Fruit fly (Drosophila melanogaster) whole organism, embryonic: Measurements from ENCODE around the gene CG7182.

ENCODE experiments used
- Asciz ChIP-seq: fragments of 200-800 bp; sonication (Bioruptor generic); optimal IDR thresholded peaks from 2 replicates; lab custom pipeline; 2017; ENCODE audit warnings: missing biosample characterization, mild to moderate bottlenecking, missing genetic modification characterization, missing genetic modification reagents
- Blimp-1 ChIP-seq: fragments of 200-800 bp; sonication (Bioruptor generic); optimal IDR thresholded peaks from 3 replicates; lab custom pipeline; 2018; ENCODE audit warnings: missing biosample characterization, missing genetic modification characterization, mild to moderate bottlenecking, moderate library complexity, missing genetic modification reagents
- CG10274 ChIP-seq: fragments of 200-800 bp; sonication (Bioruptor generic); optimal IDR thresholded peaks from 3 replicates; lab custom pipeline; 2017; ENCODE audit warnings: missing biosample characterization, mild to moderate bottlenecking, missing genetic modification characterization
- CG10654 ChIP-seq: fragments of 200-800 bp; sonication (Bioruptor generic); optimal IDR thresholded peaks from 2 replicates; lab custom pipeline; 2016; ENCODE audit warnings: missing biosample characterization, missing genetic modification characterization
- CG12942 ChIP-seq: fragments of 200-800 bp; sonication (Bioruptor generic); optimal IDR thresholded peaks from 3 replicates; lab custom pipeline; 2016; ENCODE audit warnings: missing biosample characterization, missing genetic modification characterization
- CG13296 ChIP-seq: fragments of 200-800 bp; sonication (Bioruptor generic); optimal IDR thresholded peaks from 3 replicates; lab custom pipeline; 2018; ENCODE audit warnings: missing biosample characterization, mild to moderate bottlenecking, missing genetic modification characterization
- CG13775 ChIP-seq: fragments of 200-800 bp; sonication (Bioruptor generic); optimal IDR thresholded peaks from 3 replicates; lab custom pipeline; 2017; ENCODE audit warnings: missing biosample characterization, mild to moderate bottlenecking, missing genetic modification characterization
- CG14050 ChIP-seq: fragments of 200-800 bp; sonication (Bioruptor generic); IDR thresholded peaks from 3 replicates; pipeline ENCODE4 v1.3.6; 2022; ENCODE audit warnings: missing biosample characterization, missing genetic modification characterization
- CG1603 ChIP-seq: fragments of 200-800 bp; sonication (Bioruptor generic); optimal IDR thresholded peaks from 2 replicates; lab custom pipeline; 2019; ENCODE audit warnings: missing biosample characterization, mild to moderate bottlenecking, missing genetic modification characterization, moderate library complexity
- CG1647 ChIP-seq: fragments of 200-800 bp; sonication (Bioruptor generic); optimal IDR thresholded peaks from 3 replicates; lab custom pipeline; 2016; ENCODE audit warnings: missing biosample characterization, missing genetic modification characterization
- CG18262 ChIP-seq: fragments of 200-800 bp; optimal IDR thresholded peaks from 3 replicates; lab custom pipeline; 2019; ENCODE audit warnings: missing biosample characterization, mild to moderate bottlenecking, missing genetic modification characterization, moderate library complexity
- CG30020 ChIP-seq: fragments of 200-800 bp; optimal IDR thresholded peaks from 2 replicates; lab custom pipeline; 2019; ENCODE audit warnings: missing biosample characterization, mild to moderate bottlenecking, missing genetic modification characterization, moderate library complexity
- CG31224 ChIP-seq: fragments of 200-800 bp; sonication (Bioruptor generic); IDR thresholded peaks from 2 replicates; pipeline ENCODE4 v1.3.6; 2022; ENCODE audit warnings: missing biosample characterization, missing genetic modification characterization
- CG31441 ChIP-seq: fragments of 200-800 bp; sonication (Bioruptor generic); IDR thresholded peaks from 2 replicates; pipeline ENCODE4 v1.3.6; 2022; ENCODE audit warnings: missing biosample characterization, missing genetic modification characterization
- CG33213 ChIP-seq: fragments of 200-800 bp; sonication (Bioruptor generic); optimal IDR thresholded peaks from 3 replicates; lab custom pipeline; 2016; ENCODE audit warnings: missing biosample characterization, missing genetic modification characterization
- CG33557 ChIP-seq: fragments of 200-800 bp; sonication (Bioruptor generic); optimal IDR thresholded peaks from 2 replicates; lab custom pipeline; 2019; ENCODE audit warnings: missing biosample characterization, mild to moderate bottlenecking, missing genetic modification characterization, moderate library complexity
- CG4360 ChIP-seq: fragments of 200-800 bp; sonication (Bioruptor generic); IDR thresholded peaks from 2 replicates; pipeline ENCODE4 v1.3.6; 2022; ENCODE audit warnings: missing biosample characterization, missing genetic modification characterization
- CG6272 ChIP-seq: fragments of 200-800 bp; sonication (Bioruptor generic); IDR thresholded peaks from 2 replicates; pipeline ENCODE4 v1.3.6; 2022; ENCODE audit warnings: missing biosample characterization, missing genetic modification characterization
- CG7357 ChIP-seq: fragments of 200-800 bp; sonication (Bioruptor generic); IDR thresholded peaks from 3 replicates; pipeline ENCODE4 v1.3.6; 2022; ENCODE audit warnings: missing biosample characterization, missing genetic modification characterization
- CG8478 ChIP-seq: fragments of >200 bp; optimal IDR thresholded peaks from 2 replicates; lab custom pipeline; 2018
- Dll ChIP-seq: fragments of 200-800 bp; sonication (Bioruptor generic); IDR thresholded peaks from 4 replicates; pipeline ENCODE4 v1.3.6; 2022; ENCODE audit warnings: missing biosample characterization, missing genetic modification characterization; ENCODE audit not compliant: partially characterized antibody
- Eip74EF ChIP-seq, 2 experiments: fragments of 200-800 bp in 1 of 2; fragments of >200 bp in 1 of 2; sonication (Bioruptor generic) in 1 of 2; optimal IDR thresholded peaks; 2 replicates each; lab custom pipeline; 2017 to 2019; ENCODE audit warnings: missing biosample characterization in 2 of 2, missing genetic modification characterization in 2 of 2, mild to moderate bottlenecking in 1 of 2, moderate library complexity in 1 of 2
- Gug ChIP-seq: fragments of 200-800 bp; sonication (Bioruptor generic); IDR thresholded peaks from 4 replicates; pipeline ENCODE4 v1.3.6; 2022; ENCODE audit warnings: missing biosample characterization, missing genetic modification characterization
- Hand ChIP-seq: fragments of 200-800 bp; sonication (Bioruptor generic); optimal IDR thresholded peaks from 2 replicates; lab custom pipeline; 2017; ENCODE audit warnings: mild to moderate bottlenecking, missing biosample characterization, missing genetic modification reagents, missing genetic modification characterization
- Hmx ChIP-seq: fragments of 200-800 bp; sonication (Bioruptor generic); optimal IDR thresholded peaks from 2 replicates; lab custom pipeline; 2016; ENCODE audit warnings: missing biosample characterization, missing genetic modification characterization
- Kr ChIP-seq: fragments of 200-800 bp; sonication (Bioruptor generic); optimal IDR thresholded peaks from 2 replicates; lab custom pipeline; 2017; ENCODE audit warnings: missing biosample characterization, mild to moderate bottlenecking, missing genetic modification characterization
- Lhr ChIP-seq: fragments of 200-800 bp; sonication (Bioruptor generic); optimal IDR thresholded peaks from 3 replicates; lab custom pipeline; 2017; ENCODE audit warnings: mild to moderate bottlenecking, missing biosample characterization, missing genetic modification reagents, missing genetic modification characterization
- Mes4 ChIP-seq: fragments of 200-800 bp; sonication (Bioruptor generic); optimal IDR thresholded peaks from 2 replicates; lab custom pipeline; 2016; ENCODE audit warnings: missing biosample characterization, missing genetic modification characterization
- NFAT ChIP-seq: fragments of 200-800 bp; sonication (Bioruptor generic); IDR thresholded peaks from 2 replicates; pipeline ENCODE4 v1.3.6; 2022; ENCODE audit warnings: missing biosample characterization, missing genetic modification characterization
- NfI ChIP-seq: fragments of 200-800 bp; sonication (Bioruptor generic); optimal IDR thresholded peaks from 3 replicates; lab custom pipeline; 2018; ENCODE audit warnings: missing biosample characterization, mild to moderate bottlenecking, missing genetic modification characterization, moderate library complexity
- Taf1 ChIP-seq: fragments of 200-800 bp; sonication (Bioruptor generic); IDR thresholded peaks from 2 replicates; pipeline ENCODE4 v1.3.6; 2022; ENCODE audit warnings: missing biosample characterization, missing genetic modification characterization
- Usf ChIP-seq: fragments of 200-800 bp; sonication (Bioruptor generic); optimal IDR thresholded peaks from 2 replicates; lab custom pipeline; 2017; ENCODE audit warnings: missing genotype, missing biosample characterization, missing genetic modification characterization
- Xbp1 ChIP-seq: fragments of 200-800 bp; sonication (Bioruptor generic); optimal IDR thresholded peaks from 3 replicates; lab custom pipeline; 2016; ENCODE audit warnings: missing biosample characterization, mild to moderate bottlenecking, missing genetic modification characterization
- Xrp1 ChIP-seq: fragments of 200-800 bp; sonication (Bioruptor generic); IDR thresholded peaks from 2 replicates; pipeline ENCODE4 v1.3.6; 2022; ENCODE audit warnings: missing biosample characterization, missing genetic modification characterization
- chinmo ChIP-seq: fragments of 200-800 bp; sonication (Bioruptor generic); IDR thresholded peaks from 4 replicates; pipeline ENCODE4 v1.3.6; 2022; ENCODE audit warnings: missing biosample characterization, missing genetic modification characterization; ENCODE audit not compliant: partially characterized antibody
- dpn ChIP-seq, 2 experiments: fragments of 200-800 bp; sonication (Bioruptor generic); optimal IDR thresholded peaks; 3 replicates each; lab custom pipeline; 2016; ENCODE audit warnings: missing biosample characterization in 2 of 2, missing genetic modification characterization in 2 of 2
- inv ChIP-seq: fragments of 200-800 bp; sonication (Bioruptor generic); IDR thresholded peaks from 2 replicates; pipeline ENCODE4 v1.3.6; 2022; ENCODE audit warnings: missing biosample characterization, missing genetic modification characterization; ENCODE audit not compliant: partially characterized antibody
- jigr1 ChIP-seq: fragments of 200-800 bp; sonication (Bioruptor generic); IDR thresholded peaks from 3 replicates; pipeline ENCODE4 v1.3.6; 2022; ENCODE audit warnings: missing biosample characterization, missing genetic modification characterization
- kni ChIP-seq: fragments of 200-800 bp; sonication (Bioruptor generic); optimal IDR thresholded peaks from 3 replicates; lab custom pipeline; 2017; ENCODE audit warnings: mild to moderate bottlenecking, missing biosample characterization, missing genetic modification reagents, missing genetic modification characterization
- lab ChIP-seq: fragments of 200-800 bp; sonication (Bioruptor generic); optimal IDR thresholded peaks from 3 replicates; lab custom pipeline; 2017; ENCODE audit warnings: missing biosample characterization, missing genetic modification characterization, mild to moderate bottlenecking, moderate library complexity, missing genetic modification reagents
- lov ChIP-seq, 2 experiments: fragments of 200-800 bp in 1 of 2; fragments of >200 bp in 1 of 2; sonication (Bioruptor generic) in 1 of 2; IDR thresholded peaks in 1 of 2; optimal IDR thresholded peaks in 1 of 2; 2 replicates in 1 of 2; 3 replicates in 1 of 2; pipeline versions ENCODE4 v1.3.6 to Lab custom; 2017 to 2022; ENCODE audit warnings: missing biosample characterization in 1 of 2, missing genetic modification characterization in 1 of 2
- nau ChIP-seq: fragments of 200-800 bp; sonication (Bioruptor generic); optimal IDR thresholded peaks from 3 replicates; lab custom pipeline; 2017; ENCODE audit warnings: missing biosample characterization, mild to moderate bottlenecking, missing genetic modification characterization, missing genetic modification reagents
- odd ChIP-seq: fragments of 200-800 bp; sonication (Bioruptor generic); optimal IDR thresholded peaks from 2 replicates; lab custom pipeline; 2017; ENCODE audit warnings: missing biosample characterization, mild to moderate bottlenecking, missing genetic modification characterization
- org-1 ChIP-seq: fragments of 200-800 bp; sonication (Bioruptor generic); optimal IDR thresholded peaks from 2 replicates; lab custom pipeline; 2017; ENCODE audit warnings: missing biosample characterization, missing genetic modification characterization
- sob ChIP-seq: fragments of 200-800 bp; sonication (Bioruptor generic); IDR thresholded peaks from 2 replicates; pipeline ENCODE4 v1.3.6; 2022; ENCODE audit warnings: missing biosample characterization, missing genetic modification characterization
- sug ChIP-seq: fragments of 200-800 bp; optimal IDR thresholded peaks from 2 replicates; lab custom pipeline; 2019; ENCODE audit warnings: missing biosample characterization, mild to moderate bottlenecking, missing genetic modification characterization, moderate library complexity
- unc-4 ChIP-seq: fragments of 200-800 bp; sonication (Bioruptor generic); IDR thresholded peaks from 2 replicates; pipeline ENCODE4 v1.3.6; 2022; ENCODE audit warnings: missing biosample characterization, missing genetic modification characterization; ENCODE audit not compliant: partially characterized antibody

CG7182 gene

dm6 chr3L:8346100-8346980 lies at the start of gene CG7182, which contains the start of gene GAPcenA:
TSS of gene CG7182 (minus strand) at chr3L:8346382.
TSS of gene GAPcenA (plus strand) at chr3L:8346561.
- peak; percentile 36; the same call in 1 of the 2 replicates for TF ChIP-seq NFAT (GFP tag; lab: Robert Waterston, UW)
- no peak for TF ChIP-seq lov (optimal IDR thresholded peaks at IDR 0.05; lab: Kevin White, UChicago)
- no peak for TF ChIP-seq lov (GFP tag; IDR thresholded peaks at IDR 0.05; lab: Robert Waterston, UW)
- peak; percentile 76 for TF ChIP-seq CG33557 (GFP tag; lab: Kevin White, UChicago)
- TF ChIP-seq CG33213 (GFP tag; lab: Kevin White, UChicago), result peak; percentile 35
- TF ChIP-seq CG14050 (GFP tag; lab: Robert Waterston, UW), result peak; percentile 42; the same call in 1 of the 3 replicates
- TF ChIP-seq nau (GFP tag; lab: Kevin White, UChicago), result no peak
- TF ChIP-seq Xbp1 (GFP tag; lab: Kevin White, UChicago), result peak; percentile 70
- peak; percentile 64 for TF ChIP-seq unc-4 (GFP tag; lab: Robert Waterston, UW)
- TF ChIP-seq sug (tag; lab: Kevin White, UChicago), result peak; percentile 90
- peak; percentile 27 for TF ChIP-seq org-1 (GFP tag; lab: Kevin White, UChicago)
- TF ChIP-seq CG13775 (GFP tag; lab: Kevin White, UChicago), result peak; percentile 79
- TF ChIP-seq kni (GFP tag; lab: Kevin White, UChicago), result no peak
- peak; percentile 57 for TF ChIP-seq CG13296
- peak; percentile 75 for TF ChIP-seq NfI
- no peak for TF ChIP-seq inv (GFP tag; lab: Robert Waterston, UW)
- TF ChIP-seq CG10274, result peak; percentile 2
- no peak for TF ChIP-seq CG1603 (tag; lab: Kevin White, UChicago)
- peak; percentile 56; the same call in 1 of the 2 replicates for TF ChIP-seq Xrp1 (GFP tag; lab: Robert Waterston, UW)
- TF ChIP-seq odd, result no peak
- peak; percentile 59 for TF ChIP-seq Blimp-1 (GFP tag; lab: Kevin White, UChicago)
- TF ChIP-seq Gug, result peak; percentile 24; the same call in 1 of the 4 replicates
- TF ChIP-seq Mes4 (GFP tag; lab: Kevin White, UChicago), result no peak
- TF ChIP-seq CG4360 (GFP tag; lab: Robert Waterston, UW), result no peak
- TF ChIP-seq CG18262 (tag; lab: Kevin White, UChicago), result peak; percentile 79
- TF ChIP-seq CG31224 (GFP tag; lab: Robert Waterston, UW), result peak; percentile 34; the same call in 1 of the 2 replicates
- TF ChIP-seq Dll (GFP tag; lab: Robert Waterston, UW), result peak; percentile 72
- peak; percentile 47 for TF ChIP-seq Asciz (GFP tag; lab: Kevin White, UChicago)
- no peak for TF ChIP-seq Taf1 (GFP tag; lab: Robert Waterston, UW)
- TF ChIP-seq lab, result peak; percentile 83
- TF ChIP-seq CG7357, result no peak
- peak; percentile 61 for TF ChIP-seq CG10654 (GFP tag; lab: Kevin White, UChicago)
- TF ChIP-seq Hand (GFP tag; lab: Kevin White, UChicago), result peak; percentile 8
- peak; percentile 24 to 63 for TF ChIP-seq dpn (GFP tag; optimal IDR thresholded peaks at IDR 0.05; lab: Kevin White, UChicago)
- no peak for TF ChIP-seq Hmx (GFP tag; lab: Kevin White, UChicago)
- no peak for TF ChIP-seq jigr1 (GFP tag; lab: Robert Waterston, UW)
- peak; percentile 27 for TF ChIP-seq Usf (GFP tag; lab: Kevin White, UChicago)
- TF ChIP-seq CG8478 (lab: Kevin White, UChicago), result no peak
- peak in 1 of 2 experiments; percentile 38 for TF ChIP-seq Eip74EF (GFP tag; optimal IDR thresholded peaks at IDR 0.05; lab: Kevin White, UChicago)
- TF ChIP-seq CG1647 (GFP tag; lab: Kevin White, UChicago), result no peak
- TF ChIP-seq sob (GFP tag; lab: Robert Waterston, UW), result 0 out of 2 replicates have a peak, but pooled peaks have one; percentile 11
- TF ChIP-seq Lhr (GFP tag; lab: Kevin White, UChicago), result peak; percentile 34
- peak; percentile 82 for TF ChIP-seq CG30020 (tag; lab: Kevin White, UChicago)
- TF ChIP-seq CG31441 (GFP tag; lab: Robert Waterston, UW), result no peak; the same call in 1 of the 2 replicates
- no peak for TF ChIP-seq Kr (GFP tag; lab: Kevin White, UChicago)
- peak; percentile 76; the same call in 1 of the 4 replicates for TF ChIP-seq chinmo (GFP tag; lab: Robert Waterston, UW)
- peak; percentile 26; the same call in 1 of the 2 replicates for TF ChIP-seq CG6272 (GFP tag; lab: Robert Waterston, UW)
- peak; percentile 50 for TF ChIP-seq CG12942 (GFP tag; lab: Kevin White, UChicago)
